Fruit fly (Drosophila melanogaster): ENCODE results near the gene Sirup.
"Not testable (repeated sequence)": the region's sequence is repeated elsewhere in the genome, so short reads cannot be mapped to it uniquely, and the experiment has no call there.

DNA sequence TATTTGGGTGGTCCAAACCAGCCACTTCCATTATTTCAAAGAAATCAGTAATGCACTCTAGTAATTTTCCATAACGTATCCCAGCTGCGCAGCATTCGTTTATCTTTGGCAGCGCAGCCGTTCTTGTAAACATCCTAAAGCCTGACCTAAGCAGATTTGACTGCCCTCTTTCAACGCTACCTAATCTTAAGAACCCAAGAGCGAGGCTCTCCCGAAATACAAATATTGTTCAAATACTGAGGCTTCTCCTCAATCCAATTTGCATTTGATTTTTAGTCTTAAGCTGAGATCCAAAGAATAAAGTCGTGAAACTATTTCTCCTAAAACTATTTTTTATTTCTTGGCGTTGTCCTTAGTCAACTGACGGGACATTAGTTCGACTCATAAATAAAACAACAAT, 15.0 kb upstream of the Sirup start, which contains the start of gene CG7231:
- TF ChIP-seq CTCF, CG8478 (optimal IDR thresholded peaks at IDR 0.05): not testable (repeated sequence)
